Worm (Caenorhabditis elegans) whole organism, early embryonic: ENCODE measurements around the gene sdz-1.
A peak's percentile ranks its signal among the peaks of the same experiment; 100 is the strongest.

Source experiments
- B0310.2 ChIP-seq: sonication (generic microtip); optimal IDR thresholded peaks from 2 replicates; lab custom pipeline; 2016; ENCODE audit warnings: mild to moderate bottlenecking, missing genetic modification characterization, missing compliant biosample characterization
- F13C5.2 ChIP-seq: sonication (generic microtip); optimal IDR thresholded peaks from 2 replicates; lab custom pipeline; 2017; ENCODE audit warnings: mild to moderate bottlenecking, missing genetic modification characterization, inconsistent platforms, missing compliant biosample characterization
- aly-1 ChIP-seq: sonication (generic microtip); optimal IDR thresholded peaks from 2 replicates; lab custom pipeline; 2016; ENCODE audit warnings: missing genetic modification characterization, missing compliant biosample characterization
- ama-1 ChIP-seq: fragments of 150-350 bp; optimal IDR thresholded peaks from 2 replicates; lab custom pipeline; 2014
- ceh-13 ChIP-seq: fragments of 200-800 bp; sonication (Bioruptor generic); optimal IDR thresholded peaks from 2 replicates; lab custom pipeline; 2018; ENCODE audit warnings: mild to moderate bottlenecking, missing genetic modification characterization, missing compliant biosample characterization
- ceh-36 ChIP-seq: sonication (generic microtip); optimal IDR thresholded peaks from 2 replicates; lab custom pipeline; 2016; ENCODE audit warnings: missing genetic modification characterization, inconsistent platforms, missing compliant biosample characterization
- ets-7 ChIP-seq: sonication (generic microtip); optimal IDR thresholded peaks from 2 replicates; lab custom pipeline; 2016; ENCODE audit warnings: missing genotype, missing genetic modification characterization, missing compliant biosample characterization
- flt-1 ChIP-seq: fragments of 200-800 bp; sonication (Bioruptor generic); IDR thresholded peaks from 2 replicates; pipeline ENCODE4 v1.3.6; 2022; ENCODE audit warnings: missing genetic modification characterization, missing compliant biosample characterization
- hmbx-1 ChIP-seq: sonication (generic microtip); optimal IDR thresholded peaks from 2 replicates; lab custom pipeline; 2016; ENCODE audit warnings: mild to moderate bottlenecking, missing genetic modification characterization, missing compliant biosample characterization
- hmg-4 ChIP-seq: fragments of 200-800 bp; sonication (Bioruptor generic); optimal IDR thresholded peaks from 2 replicates; lab custom pipeline; 2018; ENCODE audit warnings: mild to moderate bottlenecking, missing genetic modification characterization, missing compliant biosample characterization
- hnd-1 ChIP-seq: sonication (generic microtip); optimal IDR thresholded peaks from 2 replicates; lab custom pipeline; 2016; ENCODE audit warnings: missing genetic modification characterization, missing compliant biosample characterization
- pes-1 ChIP-seq: fragments of 200-800 bp; sonication (Bioruptor generic); IDR thresholded peaks from 2 replicates; pipeline ENCODE4 v1.3.6; 2022; ENCODE audit warnings: missing genetic modification reagents, missing genetic modification characterization, missing compliant biosample characterization
- scrt-1 ChIP-seq: fragments of 200-800 bp; sonication (Bioruptor generic); IDR thresholded peaks from 2 replicates; pipeline ENCODE4 v1.3.6; 2022; ENCODE audit warnings: missing genetic modification characterization, missing compliant biosample characterization
- sea-1 ChIP-seq: fragments of 200-800 bp; sonication (Bioruptor generic); conservative IDR thresholded peaks from 2 replicates; pipeline ENCODE4 v1.3.6; 2022; ENCODE audit warnings: missing genetic modification characterization, missing compliant biosample characterization
- tbx-11 ChIP-seq: fragments of 200-800 bp; sonication (Bioruptor generic); IDR thresholded peaks from 2 replicates; pipeline ENCODE4 v1.3.6; 2022; ENCODE audit warnings: missing genetic modification characterization, missing compliant biosample characterization
- tbx-37 ChIP-seq: fragments of 200-800 bp; sonication (Bioruptor generic); conservative IDR thresholded peaks from 2 replicates; pipeline ENCODE4 v1.3.6; 2022; ENCODE audit warnings: missing genetic modification reagents, missing genetic modification characterization, missing compliant biosample characterization
- tra-4 ChIP-seq: sonication (generic microtip); optimal IDR thresholded peaks from 2 replicates; lab custom pipeline; 2017; ENCODE audit warnings: missing genetic modification characterization, missing compliant biosample characterization

sdz-1 gene

ce11 chrIII:8650235-8650817 lies 49.8 kb downstream of the sdz-1 start, which contains the start of gene flp-23:
Gene flp-23, plus strand, starts transcription at chrIII:8650767.
- TF ChIP-seq aly-1 (tag; lab: Kevin White, UChicago): peak; percentile 88
- peak; percentile 90 for TF ChIP-seq scrt-1 (GFP tag; lab: Robert Waterston, UW)
- TF ChIP-seq pes-1 (GFP tag; lab: Robert Waterston, UW): peak; percentile 91
- TF ChIP-seq ceh-13 (GFP tag; lab: Kevin White, UChicago): peak; percentile 69
- TF ChIP-seq ceh-36 (tag; lab: Kevin White, UChicago): peak; percentile 79
- TF ChIP-seq tbx-37: peak; percentile 80; the same call in 1 of the 2 replicates
- TF ChIP-seq ama-1 (lab: Kevin White, UChicago): no peak
- peak; percentile 74 for TF ChIP-seq tbx-11 (GFP tag; lab: Robert Waterston, UW)
- peak; percentile 87 for TF ChIP-seq flt-1 (GFP tag; lab: Robert Waterston, UW)
- peak; percentile 45 for TF ChIP-seq B0310.2
- peak; percentile 48 for TF ChIP-seq hmbx-1
- peak; percentile 87 for TF ChIP-seq F13C5.2 (tag; lab: Kevin White, UChicago)
- TF ChIP-seq hmg-4 (GFP tag; lab: Kevin White, UChicago): peak; percentile 85
- peak; percentile 58 for TF ChIP-seq ets-7 (tag; lab: Kevin White, UChicago)
- TF ChIP-seq tra-4 (tag; lab: Kevin White, UChicago): peak; percentile 59
- peak; percentile 60 for TF ChIP-seq hnd-1 (tag; lab: Kevin White, UChicago)
- peak; percentile 89 for TF ChIP-seq sea-1 (GFP tag; lab: Robert Waterston, UW)
